Worm (Caenorhabditis elegans): ENCODE measurements around the gene lys-1.
A peak's percentile ranks its signal among the peaks of the same experiment; 100 is the strongest.

DNA sequence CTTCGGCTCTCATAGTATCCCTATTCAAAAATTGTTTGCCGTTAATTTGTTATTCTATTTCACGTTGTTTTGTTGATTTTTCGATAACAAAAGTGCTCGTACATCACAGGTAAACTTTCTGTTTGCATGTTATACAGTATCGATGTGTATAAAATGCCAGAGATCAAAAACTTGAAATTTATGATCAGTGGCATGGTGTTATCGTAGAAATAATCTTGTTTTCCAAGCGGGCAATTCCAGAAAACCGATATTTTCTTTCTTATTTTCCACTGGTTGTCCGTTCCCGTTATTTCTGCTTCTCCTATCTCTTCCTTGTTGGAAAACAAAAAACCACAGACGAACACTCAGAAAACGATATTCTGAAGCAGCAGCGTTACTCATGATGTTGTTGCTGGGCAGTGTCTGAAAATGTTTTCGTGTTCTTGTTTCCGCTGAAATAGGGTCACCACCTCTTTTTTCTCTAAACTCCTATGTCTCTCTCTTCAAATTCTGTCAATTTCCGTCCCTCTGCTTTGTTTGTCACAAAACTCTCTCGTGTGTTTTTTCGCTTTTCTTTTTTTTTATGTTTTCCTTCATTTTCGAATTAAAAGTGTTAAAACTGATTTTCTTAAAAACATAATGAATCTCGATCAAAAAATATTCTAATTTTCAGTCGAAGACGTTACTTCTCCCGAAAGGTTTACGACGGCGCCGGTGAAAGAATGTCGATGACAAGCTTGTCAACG lies 29.3 kb upstream of the lys-1 start, which contains the start of gene akt-1:
- TF ChIP-seq ces-1 (GFP tag; optimal IDR thresholded peaks at IDR 0.05): no peak
- no peak for TF ChIP-seq ama-1 (optimal IDR thresholded peaks at IDR 0.05)
- TF ChIP-seq fkh-10 (GFP tag; optimal IDR thresholded peaks at IDR 0.05): no peak
- no peak for TF ChIP-seq attf-4 (tag; optimal IDR thresholded peaks at IDR 0.05)
- no peak for TF ChIP-seq aly-2 (tag; optimal IDR thresholded peaks at IDR 0.05)
- TF ChIP-seq mdl-1 (tag; optimal IDR thresholded peaks at IDR 0.05): no peak
- TF ChIP-seq F49E8.2 (tag; optimal IDR thresholded peaks at IDR 0.05; ENCODE audit: borderline replicate concordance): no peak
- no peak for TF ChIP-seq fos-1 (tag; optimal IDR thresholded peaks at IDR 0.05)
- TF ChIP-seq unc-62 (GFP tag; optimal IDR thresholded peaks at IDR 0.05 in 1 of 2): peak in 1 of 2 experiments; percentile 99
- no peak for TF ChIP-seq unc-62 (tag; optimal IDR thresholded peaks at IDR 0.05)
- no peak for TF ChIP-seq dve-1 (tag; optimal IDR thresholded peaks at IDR 0.05; ENCODE audit: insufficient read depth)
- no peak for TF ChIP-seq gei-8 (GFP tag; optimal IDR thresholded peaks at IDR 0.05)
- no peak for TF ChIP-seq dmd-6 (GFP tag; IDR thresholded peaks at IDR 0.05)
- TF ChIP-seq daf-12 (tag; optimal IDR thresholded peaks at IDR 0.05): no peak
- TF ChIP-seq set-16 (GFP tag; IDR thresholded peaks at IDR 0.05): no peak
